Fruit fly (Drosophila melanogaster): ENCODE measurements around the gene CG11600.

- TF ChIP-seq CG8478 (optimal IDR thresholded peaks at IDR 0.05) (no peak), pan (optimal IDR thresholded peaks at IDR 0.05) (no peak)
Observed at dm6 chr3R:12642051-12642532, 5.8 kb downstream of the CG11600 start, which contains the start of gene CG6753.

Measured in whole organism.